Worm (Caenorhabditis elegans) whole organism, L1 larva: ENCODE data around the gene srx-118.

Experiments
- C16A3.4 ChIP-seq: fragments of 150-350 bp; optimal IDR thresholded peaks from 2 replicates; lab custom pipeline; 2014; ENCODE audit warnings: missing biosample characterization, missing genetic modification characterization
- C34B4.2 ChIP-seq: sonication (generic microtip); optimal IDR thresholded peaks from 2 replicates; lab custom pipeline; 2017; ENCODE audit warnings: mild to moderate bottlenecking, missing genetic modification characterization, missing compliant biosample characterization
- aha-1 ChIP-seq: fragments of 150-350 bp; optimal IDR thresholded peaks from 2 replicates; lab custom pipeline; 2014; ENCODE audit warnings: missing biosample characterization, missing genetic modification characterization
- alr-1 ChIP-seq: fragments of 200-800 bp; sonication (Bioruptor generic); optimal IDR thresholded peaks from 2 replicates; lab custom pipeline; 2018; ENCODE audit warnings: borderline replicate concordance, mild to moderate bottlenecking, missing genetic modification characterization, missing compliant biosample characterization
- aly-2 ChIP-seq: fragments of 150-350 bp; optimal IDR thresholded peaks from 2 replicates; lab custom pipeline; 2014; ENCODE audit warnings: missing biosample characterization, missing genetic modification characterization
- ama-1 ChIP-seq: fragments of 150-350 bp; optimal IDR thresholded peaks from 2 replicates; lab custom pipeline; 2014
- ceh-63 ChIP-seq: fragments of 200-800 bp; sonication (Bioruptor generic); optimal IDR thresholded peaks from 2 replicates; lab custom pipeline; 2018; ENCODE audit warnings: mild to moderate bottlenecking, missing genetic modification characterization, missing compliant biosample characterization
- ceh-8 ChIP-seq: fragments of 200-800 bp; sonication (Bioruptor generic); optimal IDR thresholded peaks from 2 replicates; lab custom pipeline; 2018; ENCODE audit warnings: mild to moderate bottlenecking, missing genetic modification characterization, moderate library complexity, missing compliant biosample characterization
- ceh-90 ChIP-seq: sonication (generic microtip); optimal IDR thresholded peaks from 2 replicates; lab custom pipeline; 2016; ENCODE audit warnings: missing genetic modification characterization, missing compliant biosample characterization
- ces-1 ChIP-seq: fragments of 150-350 bp; optimal IDR thresholded peaks from 2 replicates; lab custom pipeline; 2014; ENCODE audit warnings: missing biosample characterization, missing genetic modification reagents, missing genetic modification characterization
- dpl-1 ChIP-seq, 3 experiments: fragments of 150-350 bp in 2 of 3; sonication (generic microtip) in 1 of 3; optimal IDR thresholded peaks; 2 replicates each; lab custom pipeline; 2014 to 2017; ENCODE audit warnings: missing biosample characterization in 3 of 3, missing genetic modification characterization in 3 of 3, missing genetic modification reagents in 3 of 3
- efl-1 ChIP-seq, 4 experiments: fragments of 150-350 bp; optimal IDR thresholded peaks in 3 of 4; peaks in 1 of 4; 1 replicate in 1 of 4; 2 replicates in 3 of 4; lab custom pipeline; 2014; ENCODE audit warnings: missing biosample characterization in 2 of 4, missing genetic modification characterization in 2 of 4, missing genetic modification reagents in 2 of 4
- egl-13 ChIP-seq: sonication (generic microtip); optimal IDR thresholded peaks from 2 replicates; lab custom pipeline; 2016; ENCODE audit warnings: missing genotype, missing genetic modification reagents, missing genetic modification characterization, missing compliant biosample characterization
- elt-2 ChIP-seq: sonication (generic microtip); optimal IDR thresholded peaks from 2 replicates; lab custom pipeline; 2016; ENCODE audit warnings: missing genetic modification characterization, mild to moderate bottlenecking, inconsistent platforms, missing compliant biosample characterization, missing genetic modification reagents
- ets-5 ChIP-seq: fragments of 200-800 bp; sonication (Bioruptor generic); IDR thresholded peaks from 2 replicates; pipeline ENCODE4 v1.3.6; 2022; ENCODE audit warnings: missing genetic modification characterization, missing compliant biosample characterization
- fos-1 ChIP-seq: fragments of 150-350 bp; optimal IDR thresholded peaks from 2 replicates; lab custom pipeline; 2014; ENCODE audit warnings: missing biosample characterization, missing genetic modification characterization
- grh-1 ChIP-seq: fragments of 200-800 bp; sonication (Bioruptor generic); IDR thresholded peaks from 2 replicates; pipeline ENCODE4 v1.3.6; 2022; ENCODE audit warnings: missing genetic modification reagents, missing genetic modification characterization, missing compliant biosample characterization
- hlh-17 ChIP-seq: fragments of 200-800 bp; sonication (Bioruptor generic); optimal IDR thresholded peaks from 2 replicates; lab custom pipeline; 2018; ENCODE audit warnings: missing genetic modification characterization, mild to moderate bottlenecking, missing compliant biosample characterization, moderate library complexity, borderline replicate concordance
- jun-1 ChIP-seq: fragments of 150-350 bp; optimal IDR thresholded peaks from 2 replicates; lab custom pipeline; 2014; ENCODE audit warnings: missing biosample characterization, missing genetic modification reagents, missing genetic modification characterization
- lin-14 ChIP-seq: fragments of 200-800 bp; sonication (Bioruptor generic); optimal IDR thresholded peaks from 2 replicates; lab custom pipeline; 2018; ENCODE audit warnings: mild to moderate bottlenecking, missing genetic modification characterization, moderate library complexity, missing compliant biosample characterization
- lin-15B ChIP-seq: fragments of 150-350 bp; sonication (generic microtip); optimal IDR thresholded peaks from 3 replicates; lab custom pipeline; 2014; ENCODE audit warnings: missing biosample characterization, missing genetic modification characterization
- lin-35 ChIP-seq, 2 experiments: fragments of 150-350 bp; optimal IDR thresholded peaks; 2 replicates each; lab custom pipeline; 2014; ENCODE audit warnings: missing biosample characterization in 2 of 2, missing genetic modification characterization in 2 of 2, missing genetic modification reagents in 2 of 2
- lin-39 ChIP-seq: fragments of 150-350 bp; optimal IDR thresholded peaks from 2 replicates; lab custom pipeline; 2014; ENCODE audit warnings: missing biosample characterization, missing genetic modification reagents, missing genetic modification characterization
- lsy-2 ChIP-seq, 2 experiments: fragments of 150-350 bp; optimal IDR thresholded peaks; 2 replicates each; lab custom pipeline; 2014; ENCODE audit warnings: missing biosample characterization in 2 of 2, missing genetic modification characterization in 2 of 2
- mab-9 ChIP-seq: fragments of 200-800 bp; sonication (Bioruptor generic); IDR thresholded peaks from 2 replicates; pipeline ENCODE4 v1.3.6; 2022; ENCODE audit warnings: missing genetic modification reagents, missing genetic modification characterization, missing compliant biosample characterization
- mef-2 ChIP-seq: fragments of 150-350 bp; optimal IDR thresholded peaks from 2 replicates; lab custom pipeline; 2014; ENCODE audit warnings: missing biosample characterization, missing genetic modification characterization
- mep-1 ChIP-seq: fragments of 150-350 bp; optimal IDR thresholded peaks from 2 replicates; lab custom pipeline; 2014; ENCODE audit warnings: missing biosample characterization, missing genetic modification characterization
- nhr-237 ChIP-seq: fragments of 150-350 bp; optimal IDR thresholded peaks from 2 replicates; lab custom pipeline; 2014; ENCODE audit warnings: missing biosample characterization, missing genetic modification characterization
- nhr-76 ChIP-seq: sonication (generic microtip); optimal IDR thresholded peaks from 2 replicates; lab custom pipeline; 2017; ENCODE audit warnings: missing biosample characterization, missing genetic modification characterization
- nhr-84 ChIP-seq: sonication (generic microtip); optimal IDR thresholded peaks from 2 replicates; lab custom pipeline; 2017; ENCODE audit warnings: missing biosample characterization, missing genetic modification characterization
- pag-3 ChIP-seq: sonication (generic microtip); optimal IDR thresholded peaks from 2 replicates; lab custom pipeline; 2017; ENCODE audit warnings: missing genetic modification characterization, mild to moderate bottlenecking, missing compliant biosample characterization, antibody characterized with exemption, borderline replicate concordance; ENCODE audit not compliant: insufficient read depth
- pax-3 ChIP-seq: fragments of 200-800 bp; sonication (Bioruptor generic); optimal IDR thresholded peaks from 2 replicates; lab custom pipeline; 2018; ENCODE audit warnings: mild to moderate bottlenecking, missing genetic modification characterization, moderate library complexity, missing compliant biosample characterization
- rnt-1 ChIP-seq: sonication (generic microtip); optimal IDR thresholded peaks from 2 replicates; lab custom pipeline; 2016; ENCODE audit warnings: mild to moderate bottlenecking, missing genetic modification characterization, moderate library complexity, missing compliant biosample characterization
- skn-1 ChIP-seq: fragments of 150-350 bp; optimal IDR thresholded peaks from 2 replicates; lab custom pipeline; 2014; ENCODE audit warnings: missing biosample characterization, missing genetic modification characterization
- swsn-7 ChIP-seq: sonication (generic microtip); optimal IDR thresholded peaks from 2 replicates; lab custom pipeline; 2016; ENCODE audit warnings: missing genetic modification characterization, missing compliant biosample characterization
- unc-130 ChIP-seq: fragments of 150-350 bp; optimal IDR thresholded peaks from 2 replicates; lab custom pipeline; 2017; ENCODE audit warnings: missing biosample characterization, missing genetic modification characterization, inconsistent platforms
- unc-30 ChIP-seq: sonication (generic microtip); optimal IDR thresholded peaks from 2 replicates; lab custom pipeline; 2017; ENCODE audit warnings: missing biosample characterization, missing genetic modification characterization
- unc-98 ChIP-seq: fragments of 200-800 bp; sonication (Bioruptor generic); IDR thresholded peaks from 2 replicates; pipeline ENCODE4 v1.3.6; 2022; ENCODE audit warnings: missing genetic modification characterization, missing compliant biosample characterization
- zag-1 ChIP-seq: fragments of 150-350 bp; optimal IDR thresholded peaks from 2 replicates; lab custom pipeline; 2014; ENCODE audit warnings: missing biosample characterization, missing genetic modification characterization
- ztf-11 ChIP-seq, 2 experiments: sonication (generic microtip); optimal IDR thresholded peaks; 2 replicates each; lab custom pipeline; 2016 to 2017; ENCODE audit warnings: missing genetic modification characterization in 2 of 2, missing biosample characterization in 1 of 2, missing compliant biosample characterization in 1 of 2

The srx-118 gene

DNA sequence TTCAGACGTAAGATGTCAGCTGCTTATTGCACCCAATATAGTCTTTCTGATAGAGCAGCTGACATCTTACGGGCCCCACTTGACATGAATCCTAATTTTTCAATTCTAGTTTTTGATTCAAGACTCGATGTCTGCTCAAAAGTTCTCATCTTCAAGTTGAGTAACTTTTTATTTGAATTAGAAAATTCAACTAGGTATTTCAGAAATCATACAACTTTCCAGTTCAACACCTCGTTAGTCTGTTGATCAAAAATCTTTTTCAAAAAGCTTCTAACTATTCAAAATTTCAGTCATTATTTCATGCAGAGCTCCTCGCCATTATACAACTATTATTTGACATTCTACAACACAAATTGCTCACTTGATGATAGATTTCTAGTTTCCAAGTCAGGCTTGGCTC lies 13.8 kb upstream of the srx-118 start, which contains the start of gene srh-73:
srh-73 (plus strand) TSS at position 301 of the 400 bp plus-strand sequence.
- no peak for TF ChIP-seq pax-3 (tag; lab: Kevin White, UChicago)
- no peak for TF ChIP-seq mef-2 (tag; lab: Kevin White, UChicago)
- no peak for TF ChIP-seq mep-1 (tag; lab: Kevin White, UChicago)
- no peak for TF ChIP-seq ztf-11 (tag; optimal IDR thresholded peaks at IDR 0.05; lab: Kevin White, UChicago)
- no peak for TF ChIP-seq skn-1 (tag; lab: Kevin White, UChicago)
- no peak for TF ChIP-seq lin-35 (GFP tag; optimal IDR thresholded peaks at IDR 0.05; lab: Kevin White, UChicago)
- TF ChIP-seq nhr-76 (tag; lab: Kevin White, UChicago), result no peak
- no peak for TF ChIP-seq ets-5 (GFP tag; lab: Robert Waterston, UW)
- no peak for TF ChIP-seq unc-30
- no peak for TF ChIP-seq ama-1 (lab: Kevin White, UChicago)

DNA sequence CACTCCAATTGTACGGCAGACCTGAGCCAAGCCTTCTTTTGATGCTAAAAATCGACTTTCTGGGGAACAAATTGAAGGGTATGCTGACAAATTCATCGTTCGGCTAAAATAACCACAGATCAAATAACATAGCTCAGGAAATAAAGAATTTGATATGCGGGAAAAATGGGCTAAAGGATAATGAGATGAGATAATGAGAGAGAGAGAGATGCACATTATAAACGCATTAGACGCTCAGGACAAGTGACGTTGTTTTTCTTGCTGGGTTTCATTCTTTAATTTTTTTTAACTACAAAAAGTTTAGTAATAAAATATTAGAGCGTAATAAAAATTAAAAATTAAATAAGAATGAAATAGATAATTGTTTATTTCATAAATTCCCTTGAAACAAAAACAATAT lies 11.0 kb upstream of the srx-118 start, which contains the start of gene srh-69:
srh-69 (minus strand) TSS at position 101 of the 400 bp plus-strand sequence.
- TF ChIP-seq lin-14 (GFP tag; lab: Kevin White, UChicago) (no peak), nhr-84 (no peak), lsy-2 (tag; optimal IDR thresholded peaks at IDR 0.05; lab: Kevin White, UChicago) (no peak), aly-2 (tag; lab: Kevin White, UChicago) (no peak), C16A3.4 (tag; lab: Kevin White, UChicago) (no peak), pag-3 (no peak), efl-1 (optimal IDR thresholded peaks at IDR 0.05; lab: Kevin White, UChicago) (no peak), efl-1 (GFP tag; optimal IDR thresholded peaks at IDR 0.05 in 1 of 2; lab: Kevin White, UChicago) (no peak), ama-1 (lab: Kevin White, UChicago) (no peak)
- TF ChIP-seq, all 84 proteins: peak for 0

DNA sequence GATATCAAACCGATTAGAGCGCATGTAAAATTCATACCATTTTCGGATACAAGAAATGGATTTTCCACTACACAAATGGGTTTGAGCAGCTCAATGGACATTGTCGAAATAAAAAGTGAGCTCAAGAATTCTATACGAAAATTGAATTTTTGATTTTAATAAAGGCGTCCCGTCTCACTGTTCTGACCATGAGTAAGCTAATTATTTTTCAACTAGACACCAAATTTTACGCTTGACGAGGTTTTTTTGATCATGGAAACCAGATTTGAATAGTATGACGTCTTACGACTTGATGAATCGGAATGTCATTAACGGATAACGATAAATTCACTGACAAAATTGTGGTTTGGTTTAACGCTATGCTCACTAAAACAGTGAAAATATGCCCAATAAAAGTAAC lies 9.3 kb upstream of the srx-118 start, which contains the start of gene srh-61:
srh-61 (minus strand) TSS at position 101 of the 400 bp plus-strand sequence.
- TF ChIP-seq aha-1 (tag; lab: Kevin White, UChicago) (no peak), ztf-11 (tag; optimal IDR thresholded peaks at IDR 0.05; lab: Kevin White, UChicago) (no peak), ceh-63 (no peak), jun-1 (no peak), ces-1 (no peak), lin-39 (tag; lab: Kevin White, UChicago) (no peak), hlh-17 (GFP tag; lab: Kevin White, UChicago) (no peak), unc-98 (GFP tag; lab: Robert Waterston, UW) (no peak), zag-1 (tag; lab: Kevin White, UChicago) (no peak), egl-13 (tag; lab: Kevin White, UChicago) (no peak), C34B4.2 (no peak), grh-1 (GFP tag; lab: Robert Waterston, UW) (no peak), ceh-90 (no peak), mab-9 (no peak), alr-1 (tag; lab: Kevin White, UChicago) (no peak), unc-30 (no peak), efl-1 (optimal IDR thresholded peaks at IDR 0.05; lab: Kevin White, UChicago) (no peak), efl-1 (GFP tag; optimal IDR thresholded peaks at IDR 0.05 in 1 of 2; lab: Kevin White, UChicago) (no peak)

DNA sequence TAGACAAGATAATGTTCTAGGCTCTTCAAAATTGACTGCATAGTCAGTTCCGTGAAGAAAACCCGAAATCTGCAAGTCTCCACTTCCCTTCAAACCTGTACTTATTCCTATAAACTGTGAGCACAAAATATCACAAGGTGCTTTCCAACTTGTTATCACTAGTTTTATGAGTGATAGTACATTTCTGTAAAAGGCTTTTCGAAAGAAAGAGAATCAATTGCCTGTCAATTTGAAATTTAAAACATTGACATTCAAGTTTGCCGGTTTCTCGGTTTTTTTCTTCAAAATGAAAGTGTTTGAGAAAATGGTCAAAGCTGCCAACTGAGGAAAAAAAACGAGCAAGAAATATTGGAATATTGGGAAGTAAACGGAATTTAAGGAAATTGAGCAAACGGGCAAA lies 7.6 kb upstream of the srx-118 start:
- no peak for TF ChIP-seq mep-1 (tag; lab: Kevin White, UChicago)
- no peak for TF ChIP-seq nhr-76 (tag; lab: Kevin White, UChicago)
- no peak for TF ChIP-seq dpl-1 (GFP tag; optimal IDR thresholded peaks at IDR 0.05; lab: Kevin White, UChicago)

DNA sequence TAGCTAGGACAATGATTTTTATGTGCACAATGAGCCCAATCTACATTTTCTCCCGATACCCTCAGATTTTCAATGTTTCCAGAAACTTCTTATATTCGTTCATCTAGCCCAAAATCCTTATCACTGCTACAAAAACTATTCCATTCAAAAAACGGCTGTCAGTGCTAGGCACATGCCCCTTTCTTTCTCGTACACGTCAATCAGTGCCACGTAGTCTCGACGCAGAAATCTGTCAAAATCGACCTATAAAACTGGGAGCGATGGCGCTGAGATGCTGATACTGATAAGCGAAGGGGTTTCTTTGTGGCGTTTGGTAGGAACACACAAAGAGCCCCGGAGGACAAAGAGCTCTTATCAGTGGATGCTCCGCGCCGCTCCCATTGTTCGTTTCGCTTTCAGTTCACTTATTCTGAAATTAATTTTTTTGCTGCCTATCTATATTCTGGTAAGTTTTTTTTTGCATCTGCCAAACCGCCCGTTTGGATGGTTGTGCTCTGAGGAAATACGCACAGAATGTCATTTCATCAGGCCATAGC lies 6.7 kb upstream of the srx-118 start, which contains the start of gene srh-70:
srh-70 (minus strand) TSS at position 51 of the 536 bp plus-strand sequence.
- no peak for TF ChIP-seq unc-130 (tag; lab: Kevin White, UChicago)
- TF ChIP-seq aly-2 (tag; lab: Kevin White, UChicago), result no peak
- no peak for TF ChIP-seq rnt-1 (tag; lab: Kevin White, UChicago)
- TF ChIP-seq mep-1 (tag; lab: Kevin White, UChicago), result no peak
- no peak for TF ChIP-seq swsn-7 (tag; lab: Kevin White, UChicago)
- TF ChIP-seq dpl-1 (GFP tag; optimal IDR thresholded peaks at IDR 0.05; lab: Kevin White, UChicago), result no peak
- TF ChIP-seq lin-35 (GFP tag; optimal IDR thresholded peaks at IDR 0.05; lab: Kevin White, UChicago), result no peak
- TF ChIP-seq nhr-237 (tag; lab: Kevin White, UChicago), result no peak
- TF ChIP-seq ceh-8 (GFP tag; lab: Kevin White, UChicago), result no peak
- TF ChIP-seq lin-15B (tag; lab: Kevin White, UChicago), result no peak
- TF ChIP-seq elt-2 (tag; lab: Kevin White, UChicago), result no peak
- no peak for TF ChIP-seq ama-1 (lab: Kevin White, UChicago)
- no peak for TF ChIP-seq efl-1 (optimal IDR thresholded peaks at IDR 0.05; lab: Kevin White, UChicago)
- no peak for TF ChIP-seq efl-1 (GFP tag; optimal IDR thresholded peaks at IDR 0.05 in 1 of 2; lab: Kevin White, UChicago)
- TF ChIP-seq fos-1, result no peak
